Fruit fly (Drosophila melanogaster): ENCODE data around the gene CG8312.

The CG8312 gene

dm6 chr3R:9591769-9592388, 770 bp downstream of the CG8312 start:
- TF ChIP-seq CG1620 (GFP tag; optimal IDR thresholded peaks at IDR 0.05) (no peak), CG12768 (GFP tag; optimal IDR thresholded peaks at IDR 0.05) (no peak), bab1 (GFP tag; optimal IDR thresholded peaks at IDR 0.05) (no peak), CG33017 (tag; optimal IDR thresholded peaks at IDR 0.05) (no peak), cnc (optimal IDR thresholded peaks at IDR 0.05) (no peak)

dm6 chr3R:9593408-9594250, 2.5 kb downstream of the CG8312 start:
- TF ChIP-seq kay (GFP tag; ENCODE audit: borderline replicate concordance) = no peak
- no peak for TF ChIP-seq toe (GFP tag; optimal IDR thresholded peaks at IDR 0.05)
- TF ChIP-seq CG5204 (GFP tag; optimal IDR thresholded peaks at IDR 0.05) = no peak
- TF ChIP-seq pad (GFP tag; optimal IDR thresholded peaks at IDR 0.05) = no peak
- no peak for TF ChIP-seq CG12768 (GFP tag; optimal IDR thresholded peaks at IDR 0.05)
- TF ChIP-seq Crg-1 (GFP tag; optimal IDR thresholded peaks at IDR 0.05) = no peak
- no peak for TF ChIP-seq CG33017 (tag; optimal IDR thresholded peaks at IDR 0.05)
- peak; percentile 5 for TF ChIP-seq ovo (GFP tag; optimal IDR thresholded peaks at IDR 0.05)
- TF ChIP-seq Mnt (GFP tag; optimal IDR thresholded peaks at IDR 0.05) = peak; percentile 1
- no peak for TF ChIP-seq bab1 (GFP tag; optimal IDR thresholded peaks at IDR 0.05)
- no peak for TF ChIP-seq CG14711 (tag; optimal IDR thresholded peaks at IDR 0.05)
- TF ChIP-seq Hr96 (GFP tag; optimal IDR thresholded peaks at IDR 0.05) = no peak
- no peak for TF ChIP-seq CG11617 (GFP tag; optimal IDR thresholded peaks at IDR 0.05)
- TF ChIP-seq CG7101 (tag; optimal IDR thresholded peaks at IDR 0.05) = no peak
- TF ChIP-seq cnc (optimal IDR thresholded peaks at IDR 0.05) = no peak
- no peak for TF ChIP-seq cic (GFP tag; optimal IDR thresholded peaks at IDR 0.05)
- peak; percentile 91 for TF ChIP-seq tj (GFP tag; optimal IDR thresholded peaks at IDR 0.05)

- no peak for TF ChIP-seq Hr96 (GFP tag; optimal IDR thresholded peaks at IDR 0.05)
- no peak for TF ChIP-seq kay (GFP tag; ENCODE audit: borderline replicate concordance)
- TF ChIP-seq toe (GFP tag; optimal IDR thresholded peaks at IDR 0.05) = no peak
- TF ChIP-seq CG7045 (GFP tag; optimal IDR thresholded peaks at IDR 0.05) = no peak
- no peak for TF ChIP-seq ovo (GFP tag; optimal IDR thresholded peaks at IDR 0.05)
- TF ChIP-seq cnc (optimal IDR thresholded peaks at IDR 0.05) = no peak
- no peak for TF ChIP-seq CG11617 (GFP tag; optimal IDR thresholded peaks at IDR 0.05)
- TF ChIP-seq tj (GFP tag; optimal IDR thresholded peaks at IDR 0.05) = no peak
- TF ChIP-seq bab1 (GFP tag; optimal IDR thresholded peaks at IDR 0.05) = no peak
- no peak for TF ChIP-seq CG33017 (tag; optimal IDR thresholded peaks at IDR 0.05)
- TF ChIP-seq Crg-1 (GFP tag; optimal IDR thresholded peaks at IDR 0.05) = no peak
- no peak for TF ChIP-seq CG5204 (GFP tag; optimal IDR thresholded peaks at IDR 0.05)
- no peak for TF ChIP-seq cic (GFP tag; optimal IDR thresholded peaks at IDR 0.05)
- TF ChIP-seq CG1620 (GFP tag; optimal IDR thresholded peaks at IDR 0.05) = no peak
- TF ChIP-seq Mnt (GFP tag; optimal IDR thresholded peaks at IDR 0.05) = no peak
- TF ChIP-seq Clk (GFP tag; optimal IDR thresholded peaks at IDR 0.05) = no peak
Observed at dm6 chr3R:9594251-9594581, 3.1 kb downstream of the CG8312 start.

- TF ChIP-seq bab1 (GFP tag; optimal IDR thresholded peaks at IDR 0.05) (no peak), CG5204 (GFP tag; optimal IDR thresholded peaks at IDR 0.05) (no peak), tj (GFP tag; optimal IDR thresholded peaks at IDR 0.05) (peak; percentile 4)
Observed at dm6 chr3R:9594839-9595238, 3.7 kb downstream of the CG8312 start.

dm6 chr3R:9595681-9596357, 4.7 kb downstream of the CG8312 start:
- TF ChIP-seq toe (GFP tag; optimal IDR thresholded peaks at IDR 0.05) (no peak), CG7101 (tag; optimal IDR thresholded peaks at IDR 0.05) (no peak), CG1620 (GFP tag; optimal IDR thresholded peaks at IDR 0.05) (no peak), kay (GFP tag; ENCODE audit: borderline replicate concordance) (no peak), Hr96 (GFP tag; optimal IDR thresholded peaks at IDR 0.05) (no peak), CG7045 (GFP tag; optimal IDR thresholded peaks at IDR 0.05) (no peak), bab1 (GFP tag; optimal IDR thresholded peaks at IDR 0.05) (no peak), ovo (GFP tag; optimal IDR thresholded peaks at IDR 0.05) (no peak), Mnt (GFP tag; optimal IDR thresholded peaks at IDR 0.05) (no peak), CG14711 (tag; optimal IDR thresholded peaks at IDR 0.05) (no peak), cic (GFP tag; optimal IDR thresholded peaks at IDR 0.05) (no peak), CG33017 (tag; optimal IDR thresholded peaks at IDR 0.05) (no peak), cnc (optimal IDR thresholded peaks at IDR 0.05) (no peak), CG12768 (GFP tag; optimal IDR thresholded peaks at IDR 0.05) (no peak), CG11617 (GFP tag; optimal IDR thresholded peaks at IDR 0.05) (no peak), tj (GFP tag; optimal IDR thresholded peaks at IDR 0.05) (no peak), Clk (GFP tag; optimal IDR thresholded peaks at IDR 0.05) (no peak)

dm6 chr3R:9596615-9597014, 5.5 kb downstream of the CG8312 start:
- TF ChIP-seq CG14711 (tag; optimal IDR thresholded peaks at IDR 0.05) (no peak), cic (GFP tag; optimal IDR thresholded peaks at IDR 0.05) (no peak), CG12768 (GFP tag; optimal IDR thresholded peaks at IDR 0.05) (no peak), CG33017 (tag; optimal IDR thresholded peaks at IDR 0.05) (no peak), kay (GFP tag; ENCODE audit: borderline replicate concordance) (no peak), toe (GFP tag; optimal IDR thresholded peaks at IDR 0.05) (no peak), Clk (GFP tag; optimal IDR thresholded peaks at IDR 0.05) (no peak), ovo (GFP tag; optimal IDR thresholded peaks at IDR 0.05) (no peak), bab1 (GFP tag; optimal IDR thresholded peaks at IDR 0.05) (no peak), pad (GFP tag; optimal IDR thresholded peaks at IDR 0.05) (no peak), CG7101 (tag; optimal IDR thresholded peaks at IDR 0.05) (no peak), tj (GFP tag; optimal IDR thresholded peaks at IDR 0.05) (no peak), cnc (optimal IDR thresholded peaks at IDR 0.05) (no peak), CG7045 (GFP tag; optimal IDR thresholded peaks at IDR 0.05) (no peak)
